Worm (Caenorhabditis elegans): Measurements from ENCODE around the gene C23G10.10.

- TF ChIP-seq tbx-11 (GFP tag; IDR thresholded peaks at IDR 0.05) (no peak), ama-1 (optimal IDR thresholded peaks at IDR 0.05) (no peak), tbx-37 (GFP tag; conservative IDR thresholded peaks at IDR 0.05) (no peak), ceh-36 (tag; optimal IDR thresholded peaks at IDR 0.05) (no peak), hnd-1 (tag; optimal IDR thresholded peaks at IDR 0.05) (no peak), hmg-4 (GFP tag; optimal IDR thresholded peaks at IDR 0.05) (no peak), scrt-1 (GFP tag; IDR thresholded peaks at IDR 0.05) (no peak), flt-1 (GFP tag; IDR thresholded peaks at IDR 0.05) (no peak), B0310.2 (tag; optimal IDR thresholded peaks at IDR 0.05) (no peak), F13C5.2 (tag; optimal IDR thresholded peaks at IDR 0.05) (no peak), tra-4 (tag; optimal IDR thresholded peaks at IDR 0.05) (no peak), sea-1 (GFP tag; conservative IDR thresholded peaks at IDR 0.05) (no peak), ceh-13 (GFP tag; optimal IDR thresholded peaks at IDR 0.05) (no peak), hmbx-1 (tag; optimal IDR thresholded peaks at IDR 0.05) (no peak)
Measured at ce11 chrIII:6230870-6231269, 17.1 kb upstream of the C23G10.10 start, which contains the start of gene esyt-2.
